Worm (Caenorhabditis elegans): ENCODE results near the gene C01G12.16.

The C01G12.16 gene

DNA sequence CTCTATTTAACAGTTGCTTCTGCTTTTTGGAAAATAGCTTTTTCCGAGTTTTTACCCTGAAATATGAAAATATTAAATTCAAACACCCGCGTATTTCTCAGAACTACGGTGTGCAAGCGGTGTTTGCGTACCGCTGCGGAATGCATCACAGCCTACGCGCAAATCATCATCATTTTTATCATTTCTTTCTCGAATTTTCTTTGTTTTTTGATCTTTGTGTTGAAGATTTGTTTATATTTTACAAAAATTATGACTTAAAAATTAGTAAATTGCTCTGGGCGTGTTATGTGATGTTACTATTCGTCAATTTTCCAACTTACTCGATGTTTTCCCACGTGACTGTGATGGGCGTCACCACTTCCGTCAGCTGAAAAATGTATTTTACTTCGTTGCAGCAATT, 10.1 kb upstream of the C01G12.16 start (continued):
- TF ChIP-seq elt-3 (tag; optimal IDR thresholded peaks at IDR 0.05): no peak
- TF ChIP-seq nhr-10 (tag; optimal IDR thresholded peaks at IDR 0.05): no peak
- TF ChIP-seq sma-3 (GFP tag; optimal IDR thresholded peaks at IDR 0.05): peak; percentile 77
- peak; percentile 74 for TF ChIP-seq crh-2 (tag; optimal IDR thresholded peaks at IDR 0.05)
- no peak for TF ChIP-seq snpc-4 (tag; optimal IDR thresholded peaks at IDR 0.05)
- TF ChIP-seq ZK546.5 (tag; optimal IDR thresholded peaks at IDR 0.05): no peak
- TF ChIP-seq ztf-11 (tag; optimal IDR thresholded peaks at IDR 0.05): no peak
- peak in 1 of 2 experiments; percentile 4 for TF ChIP-seq mdl-1 (tag; optimal IDR thresholded peaks at IDR 0.05)
- TF ChIP-seq unc-55 (GFP tag; optimal IDR thresholded peaks at IDR 0.05): peak; percentile 88
- TF ChIP-seq sem-4 (tag; optimal IDR thresholded peaks at IDR 0.05): no peak
- no peak for TF ChIP-seq peb-1 (tag; optimal IDR thresholded peaks at IDR 0.05)
- no peak for TF ChIP-seq ztf-1 (GFP tag; conservative IDR thresholded peaks at IDR 0.05)
- TF ChIP-seq lin-39 (tag; optimal IDR thresholded peaks at IDR 0.05): no peak
- TF ChIP-seq lin-13 (GFP tag; optimal IDR thresholded peaks at IDR 0.05): peak; percentile 61
- no peak for TF ChIP-seq nhr-6 (tag; optimal IDR thresholded peaks at IDR 0.05)
- peak; percentile 56 for TF ChIP-seq ama-1 (optimal IDR thresholded peaks at IDR 0.05)
- peak; percentile 68 for TF ChIP-seq fos-1 (tag; optimal IDR thresholded peaks at IDR 0.05)
- peak; percentile 1 for TF ChIP-seq mab-5 (tag; optimal IDR thresholded peaks at IDR 0.05)
- no peak for TF ChIP-seq egl-27 (tag; optimal IDR thresholded peaks at IDR 0.05)
- no peak for TF ChIP-seq dmd-4 (tag; optimal IDR thresholded peaks at IDR 0.05)
- no peak for TF ChIP-seq skn-1 (tag; optimal IDR thresholded peaks at IDR 0.05)

DNA sequence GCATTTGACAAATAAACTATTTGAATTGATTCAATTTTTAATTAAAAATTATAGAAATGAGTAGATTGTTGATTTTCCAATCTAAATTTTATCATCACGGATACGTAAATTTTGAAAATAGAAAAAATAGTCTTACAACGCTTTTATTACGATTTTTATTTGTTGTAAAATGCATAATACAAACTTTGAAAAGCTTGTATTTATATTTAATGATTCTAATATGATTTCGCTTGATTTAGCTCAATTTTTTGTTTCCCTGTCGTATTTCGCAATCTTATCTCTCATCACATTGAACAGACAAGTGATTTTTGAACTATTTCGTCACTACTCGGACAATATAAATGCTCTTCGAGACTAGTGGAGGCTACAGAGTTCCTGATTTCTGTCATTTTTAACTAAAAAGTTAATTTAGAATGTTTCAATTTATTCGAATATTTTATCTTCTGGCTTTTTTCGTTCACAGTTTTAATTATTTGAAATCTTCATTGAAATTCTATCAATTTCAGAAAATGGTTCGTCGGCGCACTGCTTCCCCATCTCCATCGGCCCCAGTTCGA, 9.4 kb upstream of the C01G12.16 start, which contains the start of the genes wht-3 and har-1:
Gene wht-3 (minus strand): TSS at position 51 of the 557 bp plus-strand sequence.
Gene har-1 (plus strand): TSS at position 507 of the 557 bp plus-strand sequence.
- TF ChIP-seq lsy-2 (tag; optimal IDR thresholded peaks at IDR 0.05) (peak in 1 of 2 experiments; percentile 39), ztf-1 (GFP tag; conservative IDR thresholded peaks at IDR 0.05) (no peak), mdl-1 (tag; optimal IDR thresholded peaks at IDR 0.05) (no peak), ZK546.5 (tag; optimal IDR thresholded peaks at IDR 0.05) (no peak), sma-9 (GFP tag; optimal IDR thresholded peaks at IDR 0.05) (peak; percentile 7), sma-9 (tag; optimal IDR thresholded peaks at IDR 0.05) (no peak), ztf-11 (tag; optimal IDR thresholded peaks at IDR 0.05) (no peak), nhr-10 (tag; optimal IDR thresholded peaks at IDR 0.05) (no peak), blmp-1 (tag; optimal IDR thresholded peaks at IDR 0.05; ENCODE audit: insufficient read depth) (no peak), crh-2 (tag; optimal IDR thresholded peaks at IDR 0.05) (no peak), lin-39 (tag; optimal IDR thresholded peaks at IDR 0.05) (no peak), nhr-77 (tag; optimal IDR thresholded peaks at IDR 0.05) (no peak), ceh-16 (tag; optimal IDR thresholded peaks at IDR 0.05) (no peak), mbf-1 (tag; optimal IDR thresholded peaks at IDR 0.05) (no peak), unc-62 (GFP tag; optimal IDR thresholded peaks at IDR 0.05) (no peak)

DNA sequence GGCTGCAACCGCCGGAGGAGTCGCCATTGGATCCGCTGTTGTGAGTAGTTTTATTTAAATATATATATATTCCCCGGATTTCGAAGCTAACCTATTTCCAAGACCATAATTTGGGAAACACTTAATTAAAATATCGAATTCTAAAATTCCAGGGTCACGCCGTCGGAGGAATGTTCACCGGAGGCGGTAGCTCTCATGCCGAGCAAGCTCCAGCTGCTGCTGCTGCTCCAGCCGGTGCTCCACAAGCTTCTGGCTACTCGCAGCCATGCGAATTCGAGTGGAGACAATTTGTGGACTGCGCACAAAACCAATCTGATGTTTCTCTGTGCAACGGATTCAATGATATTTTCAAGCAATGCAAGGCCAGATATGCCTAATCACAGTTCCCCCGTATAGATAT, 8.7 kb upstream of the C01G12.16 start:
- TF ChIP-seq fos-1 (tag; optimal IDR thresholded peaks at IDR 0.05) (no peak), elt-3 (tag; optimal IDR thresholded peaks at IDR 0.05) (no peak), mdl-1 (tag; optimal IDR thresholded peaks at IDR 0.05) (no peak), ceh-16 (tag; optimal IDR thresholded peaks at IDR 0.05) (no peak), C34F6.9 (tag; optimal IDR thresholded peaks at IDR 0.05) (no peak), nhr-21 (tag; optimal IDR thresholded peaks at IDR 0.05) (no peak), nhr-77 (tag; optimal IDR thresholded peaks at IDR 0.05) (no peak), nhr-23 (tag; optimal IDR thresholded peaks at IDR 0.05) (no peak), crh-2 (tag; optimal IDR thresholded peaks at IDR 0.05) (no peak), aly-2 (tag; optimal IDR thresholded peaks at IDR 0.05) (no peak)

DNA sequence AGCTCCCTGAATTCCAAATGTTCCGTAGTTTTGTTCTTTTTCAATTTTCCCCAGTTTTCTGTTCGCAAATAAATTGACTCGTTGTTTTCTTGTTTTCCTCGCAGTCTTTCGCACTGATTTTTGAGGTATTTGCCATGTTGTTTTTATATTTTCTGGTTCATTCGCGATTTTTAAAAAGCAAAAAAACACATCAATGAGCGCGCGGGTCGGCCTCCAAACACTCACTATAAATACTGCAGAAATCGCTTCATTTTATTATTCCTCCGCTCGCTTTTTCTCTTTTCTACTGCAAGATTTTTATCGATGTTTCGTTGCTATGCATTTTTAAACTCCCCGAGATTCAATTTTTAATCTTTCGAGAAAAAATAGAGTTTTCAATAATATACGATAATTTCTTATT, 8.2 kb upstream of the C01G12.16 start:
- TF ChIP-seq sma-9 (GFP tag; optimal IDR thresholded peaks at IDR 0.05) (no peak), sma-9 (tag; optimal IDR thresholded peaks at IDR 0.05) (no peak), ceh-82 (tag; optimal IDR thresholded peaks at IDR 0.05) (no peak), unc-39 (tag; optimal IDR thresholded peaks at IDR 0.05) (no peak), nhr-77 (tag; optimal IDR thresholded peaks at IDR 0.05) (no peak), nhr-21 (tag; optimal IDR thresholded peaks at IDR 0.05) (no peak), fos-1 (tag; optimal IDR thresholded peaks at IDR 0.05) (no peak), elt-1 (tag; optimal IDR thresholded peaks at IDR 0.05) (no peak), lin-11 (tag; optimal IDR thresholded peaks at IDR 0.05) (no peak), ztf-11 (tag; optimal IDR thresholded peaks at IDR 0.05) (no peak), skn-1 (tag; optimal IDR thresholded peaks at IDR 0.05) (no peak), ama-1 (optimal IDR thresholded peaks at IDR 0.05) (no peak), nhr-23 (tag; optimal IDR thresholded peaks at IDR 0.05) (no peak), peb-1 (tag; optimal IDR thresholded peaks at IDR 0.05) (no peak), sem-4 (tag; optimal IDR thresholded peaks at IDR 0.05) (no peak), dmd-4 (tag; optimal IDR thresholded peaks at IDR 0.05) (no peak)
